Fruit fly (Drosophila melanogaster) whole organism, wandering third instar larva: Measurements from ENCODE around the gene Cals.

Source experiments
- OdsH ChIP-seq: fragments of 200-800 bp; sonication (Bioruptor generic); optimal IDR thresholded peaks from 2 replicates; lab custom pipeline; 2016; ENCODE audit warnings: missing biosample characterization, mild to moderate bottlenecking, missing genetic modification characterization
- h ChIP-seq: fragments of 200-800 bp; sonication (Bioruptor generic); optimal IDR thresholded peaks from 3 replicates; lab custom pipeline; 2016; ENCODE audit warnings: missing biosample characterization, mild to moderate bottlenecking, missing genetic modification characterization

DNA sequence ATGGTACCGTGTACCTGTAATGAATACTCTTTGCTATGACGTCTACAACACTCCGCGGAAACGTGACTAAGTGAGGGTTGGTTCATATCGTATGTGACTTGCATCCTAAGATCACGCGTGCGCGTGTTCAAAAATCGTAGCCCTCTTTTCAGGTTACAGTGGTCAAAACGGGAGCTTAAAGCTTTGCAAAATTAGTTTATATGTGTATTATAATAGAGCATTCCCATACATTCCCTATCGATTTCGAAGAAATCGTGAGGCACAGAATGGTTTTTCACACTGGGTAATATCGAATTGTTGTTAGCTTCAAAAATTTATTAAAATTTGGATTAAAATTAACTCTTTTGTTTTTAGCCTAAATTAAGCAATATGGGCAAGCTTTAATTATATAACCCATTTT is 23.3 kb upstream of the Cals start:
- TF ChIP-seq OdsH (GFP tag; lab: Kevin White, UChicago) (no peak), h (no peak)
